Fruit fly (Drosophila melanogaster) whole organism, embryonic: ENCODE data around the gene CG7579.

Experiments used
- Awh ChIP-seq: fragments of 200-800 bp; sonication (Bioruptor generic); IDR thresholded peaks from 2 replicates; pipeline ENCODE4, ENCODE4 v1.3.6; 2022; ENCODE audit warnings: missing biosample characterization, missing genetic modification characterization
- CG4617 ChIP-seq: fragments of 200-800 bp; sonication (Bioruptor generic); optimal IDR thresholded peaks from 3 replicates; lab custom pipeline; 2016; ENCODE audit warnings: missing biosample characterization, missing genetic modification characterization, borderline replicate concordance
- CG9797 ChIP-seq: fragments of 200-800 bp; sonication (Bioruptor generic); optimal IDR thresholded peaks from 3 replicates; lab custom pipeline; 2018; ENCODE audit warnings: missing biosample characterization, mild to moderate bottlenecking, missing genetic modification characterization
- D19B ChIP-seq: fragments of 200-800 bp; sonication (Bioruptor generic); optimal IDR thresholded peaks from 2 replicates; lab custom pipeline; 2017; ENCODE audit warnings: missing biosample characterization, mild to moderate bottlenecking, missing genetic modification characterization

dm6 chr3L:15717519-15717918, 34.3 kb upstream of the CG7579 start, which contains the start of gene CG42570:
- TF ChIP-seq D19B (GFP tag; lab: Kevin White, UChicago) (no peak), Awh (GFP tag; lab: Robert Waterston, UW) (no peak), CG4617 (GFP tag; lab: Kevin White, UChicago) (no peak), CG9797 (GFP tag; lab: Kevin White, UChicago) (no peak)
